Worm (Caenorhabditis elegans): Measurements from ENCODE around the gene F07H5.10.

The F07H5.10 gene

DNA sequence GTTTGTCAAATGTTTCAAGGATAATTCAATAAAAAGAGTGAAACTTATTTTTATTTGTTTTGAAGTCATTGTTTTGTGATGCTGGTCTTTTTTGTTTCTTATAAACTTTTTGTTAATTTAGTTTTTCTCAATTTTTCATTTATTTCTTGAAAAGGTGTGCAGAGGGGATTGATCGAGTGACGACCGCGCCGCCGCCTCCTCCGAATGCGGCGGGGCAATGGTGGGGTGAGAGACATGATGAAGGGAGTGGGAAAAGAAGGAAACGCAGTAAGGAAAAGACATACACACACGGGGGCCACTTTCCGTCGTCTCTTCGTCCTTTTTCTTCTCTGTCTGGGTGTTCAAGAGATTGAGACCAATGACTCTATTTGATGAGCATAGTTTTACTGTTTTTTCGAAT, 39.0 kb downstream of the F07H5.10 start:
- TF ChIP-seq ces-1 (GFP tag; optimal IDR thresholded peaks at IDR 0.05) (peak; percentile 2), unc-120 (tag; optimal IDR thresholded peaks at IDR 0.05; ENCODE audit: poor library complexity, severe bottlenecking) (peak; percentile 84), zip-8 (tag; optimal IDR thresholded peaks at IDR 0.05) (no peak), drap-1 (GFP tag; optimal IDR thresholded peaks at IDR 0.05) (no peak), lsy-2 (tag; optimal IDR thresholded peaks at IDR 0.05) (peak; percentile 1), hlh-1 (tag; optimal IDR thresholded peaks at IDR 0.05) (peak; percentile 15)

- TF ChIP-seq zip-8 (tag; optimal IDR thresholded peaks at IDR 0.05) (no peak), nhr-28 (tag; optimal IDR thresholded peaks at IDR 0.05) (no peak), lin-32 (GFP tag; optimal IDR thresholded peaks at IDR 0.05) (no peak), M03D4.4 (tag; optimal IDR thresholded peaks at IDR 0.05) (no peak), tbx-8 (GFP tag; optimal IDR thresholded peaks at IDR 0.05) (no peak), ceh-43 (GFP tag; optimal IDR thresholded peaks at IDR 0.05) (no peak), ceh-39 (tag; optimal IDR thresholded peaks at IDR 0.05) (no peak), pha-4 (tag; optimal IDR thresholded peaks at IDR 0.05) (no peak), mab-5 (tag; optimal IDR thresholded peaks at IDR 0.05) (no peak), nhr-12 (tag; optimal IDR thresholded peaks at IDR 0.05) (no peak), bed-3 (GFP tag; optimal IDR thresholded peaks at IDR 0.05) (no peak), unc-62 (GFP tag; optimal IDR thresholded peaks at IDR 0.05) (no peak), sptf-1 (tag; optimal IDR thresholded peaks at IDR 0.05) (no peak), lin-13 (tag; optimal IDR thresholded peaks at IDR 0.05) (no peak), unc-120 (tag; optimal IDR thresholded peaks at IDR 0.05; ENCODE audit: poor library complexity, severe bottlenecking) (no peak), nhr-237 (tag; optimal IDR thresholded peaks at IDR 0.05) (no peak)
These were observed 41.5 kb downstream of the F07H5.10 start, which contains the start of gene pah-1 for ce11 chrII:8766897-8767296. pah-1 (minus strand) TSS chrII:8766997.

DNA sequence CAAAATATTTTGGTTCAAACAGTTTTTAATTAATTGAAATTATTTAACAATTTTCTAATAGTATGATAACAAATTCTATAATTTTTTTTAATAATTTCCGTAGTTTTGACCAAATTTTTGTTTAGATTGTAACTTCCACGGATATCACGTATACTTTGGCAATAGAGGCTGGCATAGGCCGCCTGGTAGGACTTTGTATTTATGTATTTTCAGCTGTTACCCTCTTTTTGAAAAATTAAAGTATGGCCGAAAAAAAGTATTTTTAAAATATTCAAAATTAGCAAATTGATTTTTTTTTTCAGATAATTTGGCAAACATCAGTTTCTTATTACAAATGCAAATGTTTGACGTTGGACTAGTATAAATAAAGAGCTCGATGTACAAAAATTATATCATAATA, 41.9 kb downstream of the F07H5.10 start, which contains the start of the genes nsph-1.1 and K08F8.15:
Gene nsph-1.1, plus strand, starts transcription at position 301 of the 400 bp plus-strand sequence.
Gene K08F8.15, plus strand, starts transcription at position 335 of the 400 bp plus-strand sequence.
- TF ChIP-seq unc-62 (GFP tag; optimal IDR thresholded peaks at IDR 0.05), result no peak
- TF ChIP-seq lin-13 (tag; optimal IDR thresholded peaks at IDR 0.05), result no peak
- TF ChIP-seq ceh-43 (GFP tag; optimal IDR thresholded peaks at IDR 0.05), result no peak
- TF ChIP-seq unc-120 (tag; optimal IDR thresholded peaks at IDR 0.05; ENCODE audit: poor library complexity, severe bottlenecking), result no peak
- TF ChIP-seq cnd-1 (tag; optimal IDR thresholded peaks at IDR 0.05), result no peak
- TF ChIP-seq sem-2 (GFP tag; optimal IDR thresholded peaks at IDR 0.05), result no peak
- no peak for TF ChIP-seq lin-32 (GFP tag; optimal IDR thresholded peaks at IDR 0.05)
- no peak for TF ChIP-seq ztf-11 (tag; optimal IDR thresholded peaks at IDR 0.05)
- TF ChIP-seq M03D4.4 (tag; optimal IDR thresholded peaks at IDR 0.05), result no peak

- TF ChIP-seq ztf-11 (tag; optimal IDR thresholded peaks at IDR 0.05), result no peak
- TF ChIP-seq elt-3 (tag; optimal IDR thresholded peaks at IDR 0.05), result no peak
These were observed 43.3 kb downstream of the F07H5.10 start for ce11 chrII:8765131-8765530.

DNA sequence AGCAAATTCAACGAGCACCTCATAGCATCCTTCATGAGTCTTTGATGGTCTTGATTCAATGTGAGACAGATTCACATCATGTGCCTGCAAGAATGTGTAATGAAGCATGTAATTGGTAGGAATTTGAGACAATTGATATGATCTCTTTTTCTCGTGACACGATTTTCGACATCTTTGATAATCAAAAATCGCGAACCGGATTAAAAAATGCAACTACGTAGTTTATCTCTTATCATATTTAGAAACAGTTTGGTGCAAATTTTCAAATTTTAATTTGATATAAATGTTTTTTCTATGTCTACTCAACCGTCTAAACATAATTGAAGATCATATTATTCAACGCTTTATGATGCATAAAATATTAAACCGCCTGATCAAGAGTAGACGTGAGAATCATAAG, 44.0 kb downstream of the F07H5.10 start:
- no peak for TF ChIP-seq lin-13 (tag; optimal IDR thresholded peaks at IDR 0.05)
- no peak for TF ChIP-seq elt-1 (tag; optimal IDR thresholded peaks at IDR 0.05; ENCODE audit: borderline replicate concordance, insufficient read depth)
- TF ChIP-seq ztf-11 (tag; optimal IDR thresholded peaks at IDR 0.05), result no peak
- TF ChIP-seq nhr-12 (tag; optimal IDR thresholded peaks at IDR 0.05), result no peak
- TF ChIP-seq lin-32 (GFP tag; optimal IDR thresholded peaks at IDR 0.05), result no peak
- no peak for TF ChIP-seq flh-1 (GFP tag; optimal IDR thresholded peaks at IDR 0.05)
- no peak for TF ChIP-seq elt-3 (tag; optimal IDR thresholded peaks at IDR 0.05)
- TF ChIP-seq hlh-1 (tag; optimal IDR thresholded peaks at IDR 0.05), result no peak
- no peak for TF ChIP-seq M03D4.4 (tag; optimal IDR thresholded peaks at IDR 0.05)
- TF ChIP-seq nhr-2 (tag; optimal IDR thresholded peaks at IDR 0.05), result no peak
- TF ChIP-seq sptf-1 (tag; optimal IDR thresholded peaks at IDR 0.05), result no peak
- TF ChIP-seq bed-3 (GFP tag; optimal IDR thresholded peaks at IDR 0.05), result no peak
- no peak for TF ChIP-seq ceh-43 (GFP tag; optimal IDR thresholded peaks at IDR 0.05)
- no peak for TF ChIP-seq snpc-4 (tag; optimal IDR thresholded peaks at IDR 0.05)
- no peak for TF ChIP-seq zip-8 (tag; optimal IDR thresholded peaks at IDR 0.05)
- TF ChIP-seq nhr-76 (tag; optimal IDR thresholded peaks at IDR 0.05), result no peak
- no peak for TF ChIP-seq mls-2 (tag; optimal IDR thresholded peaks at IDR 0.05)
- no peak for TF ChIP-seq tbx-8 (GFP tag; optimal IDR thresholded peaks at IDR 0.05)
- TF ChIP-seq nhr-28 (tag; optimal IDR thresholded peaks at IDR 0.05), result no peak
- no peak for TF ChIP-seq ham-2 (GFP tag; optimal IDR thresholded peaks at IDR 0.05)
